Fruit fly (Drosophila melanogaster) whole organism, embryonic: ENCODE results near the gene clumsy.

Source experiments
- Adf1 ChIP-seq: fragments of 200-800 bp; sonication (Bioruptor generic); IDR thresholded peaks from 2 replicates; pipeline ENCODE4 v1.3.6; 2022; ENCODE audit warnings: missing biosample characterization, missing genetic modification characterization
- Bdp1 ChIP-seq: fragments of 200-800 bp; sonication (Bioruptor generic); optimal IDR thresholded peaks from 3 replicates; lab custom pipeline; 2016; ENCODE audit warnings: missing biosample characterization, missing genetic modification characterization
- BtbVII ChIP-seq: fragments of 200-800 bp; sonication (Bioruptor generic); optimal IDR thresholded peaks from 3 replicates; lab custom pipeline; 2017; ENCODE audit warnings: missing biosample characterization, mild to moderate bottlenecking, missing genetic modification characterization
- CG10959 ChIP-seq: fragments of 200-800 bp; sonication (Bioruptor generic); IDR thresholded peaks from 2 replicates; pipeline ENCODE4 v1.3.6; 2022; ENCODE audit warnings: missing biosample characterization, missing genetic modification characterization
- CG11247 ChIP-seq: fragments of 200-800 bp; sonication (Bioruptor generic); IDR thresholded peaks from 2 replicates; pipeline ENCODE4 v1.3.6; 2022; ENCODE audit warnings: missing biosample characterization, missing genetic modification characterization
- CG13624 ChIP-seq: fragments of 200-800 bp; sonication (Bioruptor generic); optimal IDR thresholded peaks from 2 replicates; lab custom pipeline; 2016; ENCODE audit warnings: missing biosample characterization, missing genetic modification characterization
- CG13894 ChIP-seq: fragments of 200-800 bp; sonication (Bioruptor generic); optimal IDR thresholded peaks from 3 replicates; lab custom pipeline; 2018; ENCODE audit warnings: missing biosample characterization, mild to moderate bottlenecking, missing genetic modification characterization, moderate library complexity
- CG14050 ChIP-seq: fragments of 200-800 bp; sonication (Bioruptor generic); IDR thresholded peaks from 3 replicates; pipeline ENCODE4 v1.3.6; 2022; ENCODE audit warnings: missing biosample characterization, missing genetic modification characterization
- CG15269 ChIP-seq: fragments of 200-800 bp; sonication (Bioruptor generic); optimal IDR thresholded peaks from 2 replicates; lab custom pipeline; 2018; ENCODE audit warnings: missing biosample characterization, mild to moderate bottlenecking, missing genetic modification characterization, moderate library complexity
- CG1647 ChIP-seq: fragments of 200-800 bp; sonication (Bioruptor generic); optimal IDR thresholded peaks from 3 replicates; lab custom pipeline; 2016; ENCODE audit warnings: missing biosample characterization, missing genetic modification characterization
- CG18011 ChIP-seq: fragments of 200-800 bp; sonication (Bioruptor generic); optimal IDR thresholded peaks from 2 replicates; lab custom pipeline; 2017; ENCODE audit warnings: missing biosample characterization, missing genetic modification characterization, mild to moderate bottlenecking, moderate library complexity, missing genotype
- CG1832 ChIP-seq: fragments of 200-800 bp; sonication (Bioruptor generic); optimal IDR thresholded peaks from 2 replicates; lab custom pipeline; 2017; ENCODE audit warnings: missing biosample characterization, mild to moderate bottlenecking, missing genetic modification characterization, inconsistent platforms
- CG3163 ChIP-seq: fragments of 200-800 bp; sonication (Bioruptor generic); optimal IDR thresholded peaks from 3 replicates; lab custom pipeline; 2016; ENCODE audit warnings: missing biosample characterization, missing genetic modification characterization
- CG32772 ChIP-seq: fragments of 200-800 bp; sonication (Bioruptor generic); IDR thresholded peaks from 2 replicates; pipeline ENCODE4 v1.3.6; 2022; ENCODE audit warnings: missing biosample characterization, missing genetic modification characterization
- CG3281 ChIP-seq: fragments of 200-800 bp; sonication (Bioruptor generic); optimal IDR thresholded peaks from 3 replicates; lab custom pipeline; 2017; ENCODE audit warnings: missing biosample characterization, mild to moderate bottlenecking, missing genetic modification characterization
- CG33213 ChIP-seq: fragments of 200-800 bp; sonication (Bioruptor generic); optimal IDR thresholded peaks from 3 replicates; lab custom pipeline; 2016; ENCODE audit warnings: missing biosample characterization, missing genetic modification characterization
- CG3726 ChIP-seq: fragments of 200-800 bp; sonication (Bioruptor generic); IDR thresholded peaks from 3 replicates; pipeline ENCODE4, ENCODE4 v1.3.6; 2022; ENCODE audit warnings: missing biosample characterization, missing genetic modification characterization
- CG6254 ChIP-seq: fragments of 200-800 bp; sonication (Bioruptor generic); optimal IDR thresholded peaks from 3 replicates; lab custom pipeline; 2017; ENCODE audit warnings: mild to moderate bottlenecking, missing biosample characterization, missing genetic modification reagents, missing genetic modification characterization
- CG6654 ChIP-seq: fragments of 200-800 bp; sonication (Bioruptor generic); optimal IDR thresholded peaks from 2 replicates; lab custom pipeline; 2017; ENCODE audit warnings: missing biosample characterization, mild to moderate bottlenecking, missing genetic modification characterization
- CG7556 ChIP-seq: fragments of 200-800 bp; sonication (Bioruptor generic); optimal IDR thresholded peaks from 2 replicates; lab custom pipeline; 2017; ENCODE audit warnings: missing biosample characterization, mild to moderate bottlenecking, missing genetic modification characterization
- CG8089 ChIP-seq: fragments of 200-800 bp; sonication (Bioruptor generic); optimal IDR thresholded peaks from 3 replicates; lab custom pipeline; 2016; ENCODE audit warnings: missing biosample characterization, missing genetic modification characterization
- CG9876 ChIP-seq: fragments of 200-800 bp; sonication (Bioruptor generic); optimal IDR thresholded peaks from 2 replicates; lab custom pipeline; 2016; ENCODE audit warnings: missing biosample characterization, missing genetic modification characterization
- CkIIα-i1 ChIP-seq: fragments of 200-800 bp; sonication (Bioruptor generic); IDR thresholded peaks from 2 replicates; pipeline ENCODE4 v1.3.6; 2022; ENCODE audit warnings: missing biosample characterization, missing genetic modification characterization
- CoRest ChIP-seq: fragments of 200-800 bp; sonication (Bioruptor generic); optimal IDR thresholded peaks from 3 replicates; lab custom pipeline; 2018; ENCODE audit warnings: missing biosample characterization, mild to moderate bottlenecking, missing genetic modification characterization, moderate library complexity
- ERR ChIP-seq: fragments of 200-800 bp; sonication (Bioruptor generic); optimal IDR thresholded peaks from 2 replicates; lab custom pipeline; 2016; ENCODE audit warnings: missing biosample characterization, missing genetic modification characterization
- Gsc ChIP-seq: fragments of 200-800 bp; sonication (Bioruptor generic); IDR thresholded peaks from 2 replicates; pipeline ENCODE4 v1.3.6; 2022; ENCODE audit warnings: missing biosample characterization, missing genetic modification characterization
- Hr3 ChIP-seq: fragments of 200-800 bp; sonication (Bioruptor generic); optimal IDR thresholded peaks from 3 replicates; lab custom pipeline; 2016; ENCODE audit warnings: missing biosample characterization, missing genetic modification characterization
- NfI ChIP-seq: fragments of 200-800 bp; sonication (Bioruptor generic); optimal IDR thresholded peaks from 3 replicates; lab custom pipeline; 2018; ENCODE audit warnings: missing biosample characterization, mild to moderate bottlenecking, missing genetic modification characterization, moderate library complexity
- Pdp1 ChIP-seq, 2 experiments: fragments of 200-800 bp; sonication (Bioruptor generic); optimal IDR thresholded peaks; 3 replicates each; lab custom pipeline; 2016; ENCODE audit warnings: missing biosample characterization in 2 of 2, missing genetic modification characterization in 2 of 2, mild to moderate bottlenecking in 1 of 2, moderate library complexity in 1 of 2
- Rfx ChIP-seq: fragments of 200-800 bp; sonication (Bioruptor generic); IDR thresholded peaks from 2 replicates; pipeline ENCODE4 v1.3.6; 2022; ENCODE audit warnings: missing biosample characterization, missing genetic modification characterization
- Xrp1 ChIP-seq: fragments of 200-800 bp; sonication (Bioruptor generic); IDR thresholded peaks from 2 replicates; pipeline ENCODE4 v1.3.6; 2022; ENCODE audit warnings: missing biosample characterization, missing genetic modification characterization
- chinmo ChIP-seq: fragments of 200-800 bp; sonication (Bioruptor generic); IDR thresholded peaks from 4 replicates; pipeline ENCODE4 v1.3.6; 2022; ENCODE audit warnings: missing biosample characterization, missing genetic modification characterization; ENCODE audit not compliant: partially characterized antibody
- crc ChIP-seq: fragments of 200-800 bp; sonication (Bioruptor generic); optimal IDR thresholded peaks from 2 replicates; lab custom pipeline; 2016; ENCODE audit warnings: missing biosample characterization, missing genetic modification characterization
- dysf ChIP-seq: fragments of 200-800 bp; sonication (Bioruptor generic); IDR thresholded peaks from 3 replicates; pipeline ENCODE4 v1.3.6; 2022; ENCODE audit warnings: missing biosample characterization, missing genetic modification characterization
- ftz-f1 ChIP-seq: fragments of 200-800 bp; sonication (Bioruptor generic); optimal IDR thresholded peaks from 2 replicates; lab custom pipeline; 2016; ENCODE audit warnings: missing biosample characterization, missing genetic modification characterization
- gcm ChIP-seq: fragments of 200-800 bp; sonication (Bioruptor generic); optimal IDR thresholded peaks from 2 replicates; lab custom pipeline; 2019; ENCODE audit warnings: missing biosample characterization, mild to moderate bottlenecking, missing genetic modification characterization, moderate library complexity
- gem ChIP-seq: fragments of 200-800 bp; sonication (Bioruptor generic); optimal IDR thresholded peaks from 2 replicates; lab custom pipeline; 2019; ENCODE audit warnings: missing biosample characterization, mild to moderate bottlenecking, missing genetic modification characterization, moderate library complexity
- gsb ChIP-seq: fragments of 200-800 bp; sonication (Bioruptor generic); IDR thresholded peaks from 2 replicates; pipeline ENCODE4 v1.3.6; 2022; ENCODE audit warnings: missing biosample characterization, missing genetic modification characterization
- gsb-n ChIP-seq: fragments of 200-800 bp; sonication (Bioruptor generic); optimal IDR thresholded peaks from 3 replicates; lab custom pipeline; 2018; ENCODE audit warnings: missing biosample characterization, mild to moderate bottlenecking, missing genetic modification characterization
- lola ChIP-seq, 3 experiments: fragments of >200 bp in 2 of 3; fragments of 200-800 bp in 1 of 3; sonication (Bioruptor generic) in 1 of 3; optimal IDR thresholded peaks; 2 replicates each; lab custom pipeline; 2017 to 2019; ENCODE audit warnings: missing biosample characterization in 3 of 3, missing genetic modification characterization in 3 of 3, mild to moderate bottlenecking in 1 of 3, moderate library complexity in 1 of 3
- lov ChIP-seq, 2 experiments: fragments of 200-800 bp in 1 of 2; fragments of >200 bp in 1 of 2; sonication (Bioruptor generic) in 1 of 2; IDR thresholded peaks in 1 of 2; optimal IDR thresholded peaks in 1 of 2; 2 replicates in 1 of 2; 3 replicates in 1 of 2; pipeline versions ENCODE4 v1.3.6 to Lab custom; 2017 to 2022; ENCODE audit warnings: missing biosample characterization in 1 of 2, missing genetic modification characterization in 1 of 2
- oc ChIP-seq: fragments of 200-800 bp; sonication (Bioruptor generic); optimal IDR thresholded peaks from 2 replicates; lab custom pipeline; 2018; ENCODE audit warnings: missing biosample characterization, mild to moderate bottlenecking, missing genetic modification characterization, moderate library complexity
- ranshi ChIP-seq: fragments of 200-800 bp; sonication (Bioruptor generic); IDR thresholded peaks from 2 replicates; pipeline ENCODE4 v1.3.6; 2022; ENCODE audit warnings: missing biosample characterization, missing genetic modification characterization
- repo ChIP-seq: fragments of 200-800 bp; sonication (Bioruptor generic); optimal IDR thresholded peaks from 2 replicates; lab custom pipeline; 2016; ENCODE audit warnings: missing biosample characterization, missing genetic modification characterization
- seq ChIP-seq: fragments of 200-800 bp; sonication (Bioruptor generic); IDR thresholded peaks from 2 replicates; pipeline ENCODE4 v1.3.6; 2022; ENCODE audit warnings: missing biosample characterization, missing genetic modification characterization
- so ChIP-seq: fragments of 200-800 bp; sonication (Bioruptor generic); IDR thresholded peaks from 3 replicates; pipeline ENCODE4 v1.3.6; 2022; ENCODE audit warnings: missing biosample characterization, missing genetic modification characterization
- sug ChIP-seq: fragments of 200-800 bp; optimal IDR thresholded peaks from 2 replicates; lab custom pipeline; 2019; ENCODE audit warnings: missing biosample characterization, mild to moderate bottlenecking, missing genetic modification characterization, moderate library complexity
- tio ChIP-seq: fragments of 200-800 bp; sonication (Bioruptor generic); optimal IDR thresholded peaks from 2 replicates; lab custom pipeline; 2017; ENCODE audit warnings: missing biosample characterization, missing genetic modification characterization, inconsistent platforms
- z ChIP-seq: fragments of 200-800 bp; sonication (Bioruptor generic); IDR thresholded peaks from 3 replicates; pipeline ENCODE4 v1.3.6; 2022; ENCODE audit warnings: missing biosample characterization, missing genetic modification characterization
- zen2 ChIP-seq: fragments of 200-800 bp; sonication (Bioruptor generic); IDR thresholded peaks from 3 replicates; pipeline ENCODE4 v1.3.6; 2022; ENCODE audit warnings: missing biosample characterization, missing genetic modification characterization; ENCODE audit not compliant: partially characterized antibody
- zf30C ChIP-seq: fragments of 200-800 bp; sonication (Bioruptor generic); optimal IDR thresholded peaks from 3 replicates; lab custom pipeline; 2018; ENCODE audit warnings: missing biosample characterization, mild to moderate bottlenecking, missing genetic modification characterization

The clumsy gene

DNA sequence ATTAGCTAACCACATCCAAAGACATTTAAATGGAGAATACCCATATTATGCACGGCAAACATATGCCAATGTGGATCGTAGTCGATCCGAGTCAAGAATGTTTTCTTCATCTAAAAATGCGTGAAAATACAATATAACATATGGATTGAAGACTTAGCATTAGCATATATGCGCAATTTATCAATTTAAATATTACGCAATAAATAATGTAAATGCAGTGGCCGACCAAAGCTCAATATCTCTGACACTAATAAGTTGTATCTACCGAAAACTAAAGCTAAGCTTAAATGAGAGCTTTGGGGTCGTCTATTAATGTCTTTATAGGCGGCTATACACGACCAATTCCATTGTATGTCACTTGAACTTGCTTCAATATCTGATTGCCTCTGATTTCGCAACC lies 29.2 kb downstream of the clumsy start (continued):
- no peak for TF ChIP-seq gem (tag; lab: Kevin White, UChicago)
- TF ChIP-seq CG3726 = no peak
- TF ChIP-seq sug (tag; lab: Kevin White, UChicago) = no peak
- no peak for TF ChIP-seq seq (GFP tag; lab: Robert Waterston, UW)
- TF ChIP-seq CG18011 (GFP tag; lab: Kevin White, UChicago) = peak; percentile 93
- no peak for TF ChIP-seq CG1647 (GFP tag; lab: Kevin White, UChicago)
- TF ChIP-seq CG14050 = no peak
- TF ChIP-seq CG33213 = no peak
- peak; percentile 24 for TF ChIP-seq CG13894 (tag; lab: Kevin White, UChicago)
- TF ChIP-seq CG13624 (GFP tag; lab: Kevin White, UChicago) = peak; percentile 7
- no peak for TF ChIP-seq CG1832 (GFP tag; lab: Kevin White, UChicago)
- TF ChIP-seq zen2 (GFP tag; lab: Robert Waterston, UW) = no peak
- TF ChIP-seq CoRest = no peak
- no peak for TF ChIP-seq CG9876
- no peak for TF ChIP-seq ranshi
- 0 out of 2 replicates have a peak, but pooled peaks have one; percentile 6 for TF ChIP-seq Rfx (GFP tag; lab: Robert Waterston, UW)
- TF ChIP-seq ERR (GFP tag; lab: Kevin White, UChicago) = no peak
- TF ChIP-seq Bdp1 (GFP tag; lab: Kevin White, UChicago) = no peak
- no peak for TF ChIP-seq oc (tag; lab: Kevin White, UChicago)
- TF ChIP-seq Xrp1 (GFP tag; lab: Robert Waterston, UW) = no peak
- no peak for TF ChIP-seq BtbVII (GFP tag; lab: Kevin White, UChicago)
- no peak for TF ChIP-seq repo (GFP tag; lab: Kevin White, UChicago)
- no peak for TF ChIP-seq CG10959
- no peak for TF ChIP-seq CG32772 (GFP tag; lab: Robert Waterston, UW)
- no peak for TF ChIP-seq lov (optimal IDR thresholded peaks at IDR 0.05; lab: Kevin White, UChicago)
- TF ChIP-seq lov (GFP tag; IDR thresholded peaks at IDR 0.05; lab: Robert Waterston, UW) = no peak
- TF ChIP-seq tio (GFP tag; lab: Kevin White, UChicago) = no peak
- TF ChIP-seq Gsc (GFP tag; lab: Robert Waterston, UW) = no peak
- TF ChIP-seq ftz-f1 = no peak
- no peak for TF ChIP-seq so (GFP tag; lab: Robert Waterston, UW)
- TF ChIP-seq CG6654 = no peak
- TF ChIP-seq CG15269 = peak; percentile 41
- TF ChIP-seq crc (GFP tag; lab: Kevin White, UChicago) = no peak
- TF ChIP-seq CG11247 (GFP tag; lab: Robert Waterston, UW) = no peak
- TF ChIP-seq chinmo = peak; percentile 64; the same call in 1 of the 4 replicates
- peak in 1 of 2 experiments; percentile 87 for TF ChIP-seq Pdp1 (GFP tag; optimal IDR thresholded peaks at IDR 0.05; lab: Kevin White, UChicago)
- no peak for TF ChIP-seq Hr3 (GFP tag; lab: Kevin White, UChicago)
- TF ChIP-seq lola (GFP tag; optimal IDR thresholded peaks at IDR 0.05; lab: Kevin White, UChicago) = no peak
- TF ChIP-seq CG3163 (GFP tag; lab: Kevin White, UChicago) = no peak
- no peak for TF ChIP-seq Adf1 (GFP tag; lab: Robert Waterston, UW)
- TF ChIP-seq gcm (GFP tag; lab: Kevin White, UChicago) = no peak
- TF ChIP-seq gsb (GFP tag; lab: Robert Waterston, UW) = no peak
- no peak for TF ChIP-seq z (GFP tag; lab: Robert Waterston, UW)
- TF ChIP-seq CG6254 (GFP tag; lab: Kevin White, UChicago) = no peak
- TF ChIP-seq dysf (GFP tag; lab: Robert Waterston, UW) = no peak
- TF ChIP-seq CG7556 (GFP tag; lab: Kevin White, UChicago) = no peak
- TF ChIP-seq CG8089 (GFP tag; lab: Kevin White, UChicago) = no peak
- no peak for TF ChIP-seq zf30C
- TF ChIP-seq CkIIα-i1 = no peak
- no peak for TF ChIP-seq NfI
- no peak for TF ChIP-seq CG3281 (GFP tag; lab: Kevin White, UChicago)
- no peak for TF ChIP-seq gsb-n
